Worm (Caenorhabditis elegans) whole organism, early embryonic: ENCODE measurements around the gene W10G11.19.

Experiments used
- B0310.2 ChIP-seq: sonication (generic microtip); optimal IDR thresholded peaks from 2 replicates; lab custom pipeline; 2016; ENCODE audit warnings: mild to moderate bottlenecking, missing genetic modification characterization, missing compliant biosample characterization
- F13C5.2 ChIP-seq: sonication (generic microtip); optimal IDR thresholded peaks from 2 replicates; lab custom pipeline; 2017; ENCODE audit warnings: mild to moderate bottlenecking, missing genetic modification characterization, inconsistent platforms, missing compliant biosample characterization
- aly-1 ChIP-seq: sonication (generic microtip); optimal IDR thresholded peaks from 2 replicates; lab custom pipeline; 2016; ENCODE audit warnings: missing genetic modification characterization, missing compliant biosample characterization
- ama-1 ChIP-seq: fragments of 150-350 bp; optimal IDR thresholded peaks from 2 replicates; lab custom pipeline; 2014
- ceh-13 ChIP-seq: fragments of 200-800 bp; sonication (Bioruptor generic); optimal IDR thresholded peaks from 2 replicates; lab custom pipeline; 2018; ENCODE audit warnings: mild to moderate bottlenecking, missing genetic modification characterization, missing compliant biosample characterization
- ceh-36 ChIP-seq: sonication (generic microtip); optimal IDR thresholded peaks from 2 replicates; lab custom pipeline; 2016; ENCODE audit warnings: missing genetic modification characterization, inconsistent platforms, missing compliant biosample characterization
- ets-7 ChIP-seq: sonication (generic microtip); optimal IDR thresholded peaks from 2 replicates; lab custom pipeline; 2016; ENCODE audit warnings: missing genotype, missing genetic modification characterization, missing compliant biosample characterization
- flt-1 ChIP-seq: fragments of 200-800 bp; sonication (Bioruptor generic); IDR thresholded peaks from 2 replicates; pipeline ENCODE4 v1.3.6; 2022; ENCODE audit warnings: missing genetic modification characterization, missing compliant biosample characterization
- hmbx-1 ChIP-seq: sonication (generic microtip); optimal IDR thresholded peaks from 2 replicates; lab custom pipeline; 2016; ENCODE audit warnings: mild to moderate bottlenecking, missing genetic modification characterization, missing compliant biosample characterization
- hmg-4 ChIP-seq: fragments of 200-800 bp; sonication (Bioruptor generic); optimal IDR thresholded peaks from 2 replicates; lab custom pipeline; 2018; ENCODE audit warnings: mild to moderate bottlenecking, missing genetic modification characterization, missing compliant biosample characterization
- hnd-1 ChIP-seq: sonication (generic microtip); optimal IDR thresholded peaks from 2 replicates; lab custom pipeline; 2016; ENCODE audit warnings: missing genetic modification characterization, missing compliant biosample characterization
- pes-1 ChIP-seq: fragments of 200-800 bp; sonication (Bioruptor generic); IDR thresholded peaks from 2 replicates; pipeline ENCODE4 v1.3.6; 2022; ENCODE audit warnings: missing genetic modification reagents, missing genetic modification characterization, missing compliant biosample characterization
- scrt-1 ChIP-seq: fragments of 200-800 bp; sonication (Bioruptor generic); IDR thresholded peaks from 2 replicates; pipeline ENCODE4 v1.3.6; 2022; ENCODE audit warnings: missing genetic modification characterization, missing compliant biosample characterization
- sea-1 ChIP-seq: fragments of 200-800 bp; sonication (Bioruptor generic); conservative IDR thresholded peaks from 2 replicates; pipeline ENCODE4 v1.3.6; 2022; ENCODE audit warnings: missing genetic modification characterization, missing compliant biosample characterization
- tbx-11 ChIP-seq: fragments of 200-800 bp; sonication (Bioruptor generic); IDR thresholded peaks from 2 replicates; pipeline ENCODE4 v1.3.6; 2022; ENCODE audit warnings: missing genetic modification characterization, missing compliant biosample characterization
- tbx-37 ChIP-seq: fragments of 200-800 bp; sonication (Bioruptor generic); conservative IDR thresholded peaks from 2 replicates; pipeline ENCODE4 v1.3.6; 2022; ENCODE audit warnings: missing genetic modification reagents, missing genetic modification characterization, missing compliant biosample characterization
- tra-4 ChIP-seq: sonication (generic microtip); optimal IDR thresholded peaks from 2 replicates; lab custom pipeline; 2017; ENCODE audit warnings: missing genetic modification characterization, missing compliant biosample characterization

Gene W10G11.19

DNA sequence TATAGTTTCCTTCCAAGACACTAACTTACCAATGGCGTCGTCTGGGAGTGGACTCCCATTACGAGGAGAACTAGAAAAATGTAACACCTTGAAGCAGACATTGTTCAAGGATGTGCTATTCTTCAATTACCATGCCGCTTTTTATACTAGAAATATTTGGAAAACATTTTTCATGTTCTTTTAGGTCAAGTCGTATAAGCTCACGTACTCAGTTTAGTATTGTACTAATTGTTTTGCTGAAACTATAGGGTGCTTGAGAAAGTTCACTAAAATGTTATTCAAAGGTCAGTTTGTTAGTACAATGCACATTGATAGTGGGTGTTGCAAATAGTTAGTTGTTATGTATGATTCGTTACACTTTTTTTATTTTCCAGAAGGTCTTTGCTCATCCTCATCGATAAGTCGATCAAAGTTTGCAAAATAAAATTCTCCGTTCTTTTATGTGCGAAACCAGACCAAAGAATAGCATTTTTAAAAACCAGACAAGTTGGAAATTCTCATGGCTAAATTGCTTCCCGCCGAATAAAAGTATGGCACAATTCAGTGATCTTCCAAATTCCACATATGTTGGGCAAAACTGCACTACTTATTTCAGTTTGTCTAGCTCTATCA is 20.6 kb downstream of the W10G11.19 start, which contains the start of the genes clec-128 and clec-129:
Gene clec-128 (minus strand): TSS at position 101 of the 612 bp plus-strand sequence.
Gene clec-129 (plus strand): TSS at position 562 of the 612 bp plus-strand sequence.
- TF ChIP-seq aly-1 (no peak), hmbx-1 (tag; lab: Kevin White, UChicago) (no peak), flt-1 (no peak), ceh-36 (tag; lab: Kevin White, UChicago) (no peak), B0310.2 (tag; lab: Kevin White, UChicago) (no peak), hnd-1 (tag; lab: Kevin White, UChicago) (no peak), sea-1 (GFP tag; lab: Robert Waterston, UW) (no peak)

DNA sequence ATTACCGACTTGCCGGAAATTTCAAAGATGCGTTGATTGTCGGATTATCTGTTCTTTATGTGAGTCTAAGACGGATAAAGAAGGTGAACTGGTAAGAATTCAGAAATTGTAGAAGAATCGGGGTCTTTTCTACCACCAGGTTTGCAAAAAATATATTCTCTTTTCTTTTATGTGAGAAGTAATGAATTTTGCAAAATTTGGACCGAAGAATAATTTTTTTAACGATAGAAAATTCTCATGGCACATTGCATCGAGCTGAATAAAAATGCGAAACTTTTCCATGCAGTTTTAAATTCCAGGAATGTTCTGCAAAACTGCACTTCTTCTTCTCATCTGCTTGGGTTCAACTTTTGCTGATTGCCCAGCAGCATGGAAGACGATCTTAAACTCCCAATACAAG is 22.8 kb downstream of the W10G11.19 start, which contains the start of gene clec-130:
Gene clec-130 (plus strand): TSS at position 301 of the 400 bp plus-strand sequence.
- TF ChIP-seq sea-1 (GFP tag; lab: Robert Waterston, UW): no peak
- TF ChIP-seq scrt-1 (GFP tag; lab: Robert Waterston, UW): no peak
- no peak for TF ChIP-seq tbx-11 (GFP tag; lab: Robert Waterston, UW)
- no peak for TF ChIP-seq flt-1
- TF ChIP-seq F13C5.2 (tag; lab: Kevin White, UChicago): no peak

DNA sequence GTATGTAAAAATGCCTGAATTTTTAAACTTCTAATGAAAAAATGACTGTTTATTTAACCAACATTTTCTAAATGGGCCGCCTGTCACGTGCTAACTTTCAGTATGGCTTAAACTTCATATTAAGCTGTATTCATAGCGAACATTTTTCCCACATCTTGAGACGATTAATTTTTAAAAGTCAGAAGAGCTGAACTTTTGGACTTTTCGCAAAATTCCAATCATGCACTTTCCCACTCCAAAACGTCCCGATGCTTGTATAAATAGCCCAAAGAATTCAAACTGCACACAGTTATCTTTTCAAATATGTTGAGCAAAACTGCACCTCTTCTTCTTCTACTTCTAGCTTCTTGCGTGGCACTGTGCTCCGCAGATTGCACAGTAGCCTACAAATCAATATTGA is 26.3 kb downstream of the W10G11.19 start, which contains the start of gene clec-132:
Gene clec-132 (plus strand): TSS at position 301 of the 400 bp plus-strand sequence.
- TF ChIP-seq scrt-1 (GFP tag; lab: Robert Waterston, UW) (no peak), hmbx-1 (tag; lab: Kevin White, UChicago) (no peak), tbx-11 (GFP tag; lab: Robert Waterston, UW) (no peak), flt-1 (no peak), ceh-36 (tag; lab: Kevin White, UChicago) (no peak), aly-1 (no peak), pes-1 (GFP tag; lab: Robert Waterston, UW) (no peak), hnd-1 (tag; lab: Kevin White, UChicago) (no peak), tra-4 (tag; lab: Kevin White, UChicago) (no peak), ama-1 (lab: Kevin White, UChicago) (no peak), ets-7 (tag; lab: Kevin White, UChicago) (no peak), F13C5.2 (tag; lab: Kevin White, UChicago) (no peak), hmg-4 (GFP tag; lab: Kevin White, UChicago) (no peak), sea-1 (GFP tag; lab: Robert Waterston, UW) (no peak), B0310.2 (tag; lab: Kevin White, UChicago) (no peak), tbx-37 (GFP tag; lab: Robert Waterston, UW) (no peak), ceh-13 (GFP tag; lab: Kevin White, UChicago) (no peak)

DNA sequence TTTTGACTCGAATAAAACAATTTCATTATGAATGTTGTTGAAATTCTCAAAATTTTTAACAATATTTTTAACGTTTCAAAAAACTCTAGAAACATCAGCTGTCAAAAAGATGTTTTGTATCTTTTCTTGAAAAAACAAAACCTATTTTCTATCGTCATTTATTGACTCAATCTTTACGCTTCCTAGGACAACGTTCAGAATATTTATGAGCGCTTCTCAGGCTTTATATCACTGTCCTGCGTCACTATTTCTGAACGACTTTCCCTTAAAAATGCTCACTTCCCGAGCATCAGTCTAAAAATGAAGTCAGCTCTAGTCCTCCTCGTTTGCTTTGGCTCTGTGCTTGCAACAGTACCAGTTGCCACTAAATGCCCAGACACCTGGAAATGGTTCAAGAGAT is 27.7 kb downstream of the W10G11.19 start, which contains the start of gene clec-133:
Gene clec-133 (plus strand): TSS at position 301 of the 400 bp plus-strand sequence.
- TF ChIP-seq hmg-4 (GFP tag; lab: Kevin White, UChicago): no peak
- TF ChIP-seq B0310.2 (tag; lab: Kevin White, UChicago): no peak
- no peak for TF ChIP-seq hnd-1 (tag; lab: Kevin White, UChicago)
- no peak for TF ChIP-seq ceh-36 (tag; lab: Kevin White, UChicago)
- no peak for TF ChIP-seq scrt-1 (GFP tag; lab: Robert Waterston, UW)
- no peak for TF ChIP-seq ets-7 (tag; lab: Kevin White, UChicago)
- TF ChIP-seq ama-1 (lab: Kevin White, UChicago): no peak
- TF ChIP-seq hmbx-1 (tag; lab: Kevin White, UChicago): no peak
- TF ChIP-seq flt-1: no peak
- no peak for TF ChIP-seq aly-1
- no peak for TF ChIP-seq tbx-11 (GFP tag; lab: Robert Waterston, UW)

DNA sequence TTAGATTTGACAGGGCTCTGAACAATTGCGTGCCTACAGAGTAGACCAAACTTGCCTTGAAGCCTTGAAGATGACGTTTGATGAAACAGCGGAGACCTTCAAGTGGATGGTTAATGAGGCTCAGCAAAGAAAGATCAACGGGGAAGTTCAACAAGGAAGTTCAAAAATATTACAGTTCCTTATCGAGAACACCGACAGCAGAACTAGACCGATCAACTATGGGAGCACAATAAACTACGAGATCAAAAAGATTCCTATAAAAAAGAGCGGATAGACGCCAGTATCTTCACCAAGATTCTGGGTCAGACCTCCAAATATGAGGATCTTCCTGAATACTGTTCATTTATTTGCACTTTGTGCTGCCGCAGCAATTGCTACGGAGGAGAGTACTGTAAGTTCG is 29.3 kb downstream of the W10G11.19 start, which contains the start of gene clec-134:
Gene clec-134 (plus strand): TSS at position 301 of the 400 bp plus-strand sequence.
- TF ChIP-seq hmg-4 (GFP tag; lab: Kevin White, UChicago): no peak
- no peak for TF ChIP-seq hmbx-1 (tag; lab: Kevin White, UChicago)
- no peak for TF ChIP-seq ceh-13 (GFP tag; lab: Kevin White, UChicago)
- no peak for TF ChIP-seq aly-1
- no peak for TF ChIP-seq ets-7 (tag; lab: Kevin White, UChicago)
- no peak for TF ChIP-seq B0310.2 (tag; lab: Kevin White, UChicago)
- TF ChIP-seq ceh-36 (tag; lab: Kevin White, UChicago): no peak
- no peak for TF ChIP-seq sea-1 (GFP tag; lab: Robert Waterston, UW)
- no peak for TF ChIP-seq tra-4 (tag; lab: Kevin White, UChicago)
- TF ChIP-seq pes-1 (GFP tag; lab: Robert Waterston, UW): no peak
- TF ChIP-seq hnd-1 (tag; lab: Kevin White, UChicago): no peak
- TF ChIP-seq tbx-11 (GFP tag; lab: Robert Waterston, UW): no peak
- TF ChIP-seq ama-1 (lab: Kevin White, UChicago): no peak
- TF ChIP-seq scrt-1 (GFP tag; lab: Robert Waterston, UW): no peak
- TF ChIP-seq tbx-37 (GFP tag; lab: Robert Waterston, UW): no peak
- no peak for TF ChIP-seq flt-1
- no peak for TF ChIP-seq F13C5.2 (tag; lab: Kevin White, UChicago)

DNA sequence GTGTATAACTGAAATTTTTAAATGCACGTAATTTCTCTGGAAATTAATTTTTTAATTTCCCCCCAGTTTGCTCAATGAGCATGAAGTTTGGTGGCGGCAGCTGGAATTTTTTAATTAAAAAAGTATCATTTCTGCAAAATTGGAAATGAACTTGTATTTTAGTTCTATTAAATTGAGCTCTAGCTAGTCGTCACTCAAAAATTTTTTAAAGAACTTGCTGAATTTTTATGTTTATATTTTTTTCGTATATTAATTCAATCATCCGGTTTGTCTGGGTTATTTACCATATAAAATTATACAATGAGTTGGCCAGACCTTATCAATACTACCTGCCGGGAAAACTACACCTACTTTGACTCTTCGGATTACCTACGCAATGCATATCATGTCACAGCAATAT is 31.3 kb downstream of the W10G11.19 start, which contains the start of gene srh-59:
Gene srh-59 (plus strand): TSS at position 301 of the 400 bp plus-strand sequence.
- TF ChIP-seq scrt-1 (GFP tag; lab: Robert Waterston, UW): no peak

- TF ChIP-seq flt-1 (no peak), hnd-1 (tag; lab: Kevin White, UChicago) (no peak), tbx-37 (GFP tag; lab: Robert Waterston, UW) (no peak), ceh-36 (tag; lab: Kevin White, UChicago) (no peak), pes-1 (GFP tag; lab: Robert Waterston, UW) (no peak)
Observed at ce11 chrII:3583402-3583801, 33.0 kb downstream of the W10G11.19 start, which contains the start of gene srh-60. srh-60 (plus strand) TSS chrII:3583702.
